Worm (Caenorhabditis elegans): Measurements from ENCODE around the gene kgb-2.

- TF ChIP-seq klf-2 (GFP tag; conservative IDR thresholded peaks at IDR 0.05): no peak
- TF ChIP-seq tab-1 (GFP tag; IDR thresholded peaks at IDR 0.05): no peak
- no peak for TF ChIP-seq flt-1 (GFP tag; IDR thresholded peaks at IDR 0.05)
- TF ChIP-seq med-1 (GFP tag; optimal IDR thresholded peaks at IDR 0.05; ENCODE audit: insufficient read depth): no peak
- TF ChIP-seq ztf-23 (GFP tag; IDR thresholded peaks at IDR 0.05): no peak
These were observed at the start of gene kgb-2, which contains the start of gene Y37E11B.10 for ce11 chrIV:3606285-3606834.
